Worm (Caenorhabditis elegans) whole organism, L1 larva: ENCODE data around the gene lgc-48.

Experiments used
- aly-2 ChIP-seq: fragments of 150-350 bp; optimal IDR thresholded peaks from 2 replicates; lab custom pipeline; 2014; ENCODE audit warnings: missing biosample characterization, missing genetic modification characterization
- blmp-1 ChIP-seq: fragments of 150-350 bp; optimal IDR thresholded peaks from 2 replicates; lab custom pipeline; 2014; ENCODE audit warnings: missing biosample characterization, missing genetic modification characterization
- ces-1 ChIP-seq: fragments of 150-350 bp; optimal IDR thresholded peaks from 2 replicates; lab custom pipeline; 2014; ENCODE audit warnings: missing biosample characterization, missing genetic modification reagents, missing genetic modification characterization
- elt-2 ChIP-seq: sonication (generic microtip); optimal IDR thresholded peaks from 2 replicates; lab custom pipeline; 2016; ENCODE audit warnings: missing genetic modification characterization, mild to moderate bottlenecking, inconsistent platforms, missing compliant biosample characterization, missing genetic modification reagents
- elt-3 ChIP-seq, 6 experiments: fragments of 150-350 bp in 1 of 6; sonication (generic microtip); optimal IDR thresholded peaks; 2 replicates each; lab custom pipeline; 2017 to 2018; ENCODE audit warnings: missing biosample characterization in 6 of 6, missing genetic modification characterization in 6 of 6, inconsistent platforms in 1 of 6
- lin-15B ChIP-seq: fragments of 150-350 bp; sonication (generic microtip); optimal IDR thresholded peaks from 3 replicates; lab custom pipeline; 2014; ENCODE audit warnings: missing biosample characterization, missing genetic modification characterization
- lir-3 ChIP-seq: sonication (generic microtip); optimal IDR thresholded peaks from 2 replicates; lab custom pipeline; 2016; ENCODE audit warnings: mild to moderate bottlenecking, missing genetic modification characterization, moderate library complexity, missing compliant biosample characterization; ENCODE audit not compliant: poor library complexity
- nhr-77 ChIP-seq: fragments of 150-350 bp; optimal IDR thresholded peaks from 2 replicates; lab custom pipeline; 2014; ENCODE audit warnings: missing biosample characterization, missing genetic modification characterization
- nhr-90 ChIP-seq: sonication (generic microtip); optimal IDR thresholded peaks from 2 replicates; lab custom pipeline; 2016; ENCODE audit warnings: mild to moderate bottlenecking, missing genetic modification characterization, missing compliant biosample characterization; ENCODE audit not compliant: poor library complexity
- pqm-1 ChIP-seq: sonication (generic microtip); optimal IDR thresholded peaks from 3 replicates; lab custom pipeline; 2017; ENCODE audit warnings: missing biosample characterization, missing genetic modification characterization
- snpc-4 ChIP-seq: fragments of 150-350 bp; optimal IDR thresholded peaks from 2 replicates; lab custom pipeline; 2014; ENCODE audit warnings: missing biosample characterization, missing genetic modification characterization
- swsn-7 ChIP-seq: sonication (generic microtip); optimal IDR thresholded peaks from 2 replicates; lab custom pipeline; 2016; ENCODE audit warnings: missing genetic modification characterization, missing compliant biosample characterization
- tbx-2 ChIP-seq: sonication (generic microtip); optimal IDR thresholded peaks from 2 replicates; lab custom pipeline; 2016; ENCODE audit warnings: missing genetic modification characterization, missing compliant biosample characterization
- vab-15 ChIP-seq: sonication (generic microtip); optimal IDR thresholded peaks from 2 replicates; lab custom pipeline; 2017; ENCODE audit warnings: missing genotype, mild to moderate bottlenecking, missing genetic modification characterization, missing compliant biosample characterization

DNA sequence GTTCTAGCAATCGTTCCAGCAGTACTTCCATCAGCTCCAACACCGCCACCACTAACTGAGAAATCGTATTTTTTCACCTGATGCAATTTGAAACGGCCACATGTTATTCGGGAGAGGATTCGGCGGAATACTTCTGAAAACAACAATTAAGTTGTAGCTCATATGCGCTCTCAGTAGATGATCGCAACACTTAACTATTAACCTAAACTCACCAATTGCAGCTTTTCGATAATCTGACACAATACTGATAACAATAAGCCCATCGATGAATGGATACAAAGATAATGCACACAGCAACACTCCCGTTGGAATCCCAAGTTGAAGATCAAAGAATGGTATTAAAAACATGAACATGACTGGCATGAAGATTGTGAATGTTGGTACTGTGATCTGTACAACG is 2.0 kb upstream of the lgc-48 start:
- TF ChIP-seq nhr-77 (tag; lab: Kevin White, UChicago) (no peak), lir-3 (no peak), elt-2 (tag; lab: Kevin White, UChicago) (no peak), vab-15 (tag; lab: Kevin White, UChicago) (no peak), blmp-1 (tag; lab: Kevin White, UChicago) (no peak), nhr-90 (no peak), ces-1 (GFP tag; lab: Kevin White, UChicago) (no peak), tbx-2 (tag; lab: Kevin White, UChicago) (no peak), aly-2 (tag; lab: Kevin White, UChicago) (no peak), swsn-7 (tag; lab: Kevin White, UChicago) (no peak), elt-3 (tag; optimal IDR thresholded peaks at IDR 0.05; lab: Kevin White, UChicago) (no peak), pqm-1 (no peak), snpc-4 (tag; lab: Kevin White, UChicago) (no peak), lin-15B (tag; lab: Kevin White, UChicago) (no peak)
